Worm (Caenorhabditis elegans): ENCODE measurements around the gene csq-1.

ce11 chrX:14649224-14649623 is 35.5 kb upstream of the csq-1 start:
- TF ChIP-seq nhr-179 (tag; optimal IDR thresholded peaks at IDR 0.05) (no peak), F55B11.4 (tag; optimal IDR thresholded peaks at IDR 0.05; ENCODE audit: borderline replicate concordance, insufficient read depth) (no peak), pha-4 (tag; optimal IDR thresholded peaks at IDR 0.05) (no peak), ama-1 (optimal IDR thresholded peaks at IDR 0.05) (no peak), ama-1 (GFP tag; optimal IDR thresholded peaks at IDR 0.05) (no peak), Y53G8AR.9 (GFP tag; conservative IDR thresholded peaks at IDR 0.05) (no peak), egrh-3 (GFP tag; IDR thresholded peaks at IDR 0.05) (no peak), unc-62 (GFP tag; optimal IDR thresholded peaks at IDR 0.05) (no peak), nfya-1 (tag; optimal IDR thresholded peaks at IDR 0.05; ENCODE audit: borderline replicate concordance, insufficient read depth) (no peak), madf-10 (tag; optimal IDR thresholded peaks at IDR 0.05) (no peak), ekl-4 (GFP tag; IDR thresholded peaks at IDR 0.05) (no peak), nfya-2 (GFP tag; IDR thresholded peaks at IDR 0.05) (no peak), ztf-25 (GFP tag; IDR thresholded peaks at IDR 0.05) (no peak), F22D6.2 (tag; optimal IDR thresholded peaks at IDR 0.05) (no peak), K12H6.12 (tag; optimal IDR thresholded peaks at IDR 0.05) (no peak)

Data from whole organism, young adult.